Fruit fly (Drosophila melanogaster) whole organism, wandering third instar larva: ENCODE measurements around the gene Cmpk.

Source experiments
- Abd-B ChIP-seq: fragments of >200 bp; optimal IDR thresholded peaks from 2 replicates; lab custom pipeline; 2017; ENCODE audit warnings: missing biosample characterization, missing genetic modification characterization
- CG32264 ChIP-seq: fragments of 200-800 bp; sonication (Bioruptor generic); optimal IDR thresholded peaks from 2 replicates; lab custom pipeline; 2016; ENCODE audit warnings: missing biosample characterization, missing genetic modification characterization
- CG9705 ChIP-seq: fragments of 200-800 bp; sonication (Bioruptor generic); optimal IDR thresholded peaks from 2 replicates; lab custom pipeline; 2018; ENCODE audit warnings: missing biosample characterization, mild to moderate bottlenecking, missing genetic modification characterization
- CrebA ChIP-seq: fragments of 200-800 bp; sonication (Bioruptor generic); optimal IDR thresholded peaks from 2 replicates; lab custom pipeline; 2016; ENCODE audit warnings: missing biosample characterization, mild to moderate bottlenecking, missing genetic modification characterization, borderline replicate concordance
- Dfd ChIP-seq: fragments of >200 bp; optimal IDR thresholded peaks from 2 replicates; lab custom pipeline; 2017; ENCODE audit warnings: missing biosample characterization, missing genetic modification characterization
- Dif ChIP-seq: fragments of 200-275, 200-300 bp; sonication (Bioruptor generic); optimal IDR thresholded peaks from 2 replicates; lab custom pipeline; 2018; ENCODE audit warnings: missing biosample characterization, missing genetic modification characterization; ENCODE audit not compliant: partially characterized antibody
- GATAd ChIP-seq: sonication (Bioruptor generic); optimal IDR thresholded peaks from 2 replicates; lab custom pipeline; 2016; ENCODE audit warnings: missing biosample characterization, missing genetic modification characterization
- HLH106 ChIP-seq: fragments of 200-800 bp; optimal IDR thresholded peaks from 3 replicates; lab custom pipeline; 2019; ENCODE audit warnings: missing biosample characterization, mild to moderate bottlenecking, missing genetic modification characterization, moderate library complexity
- Hnf4 ChIP-seq: fragments of 200-800 bp; sonication (Bioruptor generic); optimal IDR thresholded peaks from 2 replicates; lab custom pipeline; 2016; ENCODE audit warnings: missing biosample characterization, mild to moderate bottlenecking, missing genetic modification characterization
- Hr78 ChIP-seq: fragments of >200 bp; optimal IDR thresholded peaks from 2 replicates; lab custom pipeline; 2017; ENCODE audit warnings: missing biosample characterization, missing genetic modification characterization
- Jra ChIP-seq: sonication (Bioruptor generic); optimal IDR thresholded peaks from 2 replicates; lab custom pipeline; 2016; ENCODE audit warnings: missing biosample characterization, missing genetic modification characterization
- Mio ChIP-seq: sonication (Bioruptor generic); optimal IDR thresholded peaks from 2 replicates; lab custom pipeline; 2016; ENCODE audit warnings: missing biosample characterization, missing genetic modification characterization
- Myc ChIP-seq: fragments of >200 bp; optimal IDR thresholded peaks from 2 replicates; lab custom pipeline; 2017
- N ChIP-seq: fragments of >200 bp; optimal IDR thresholded peaks from 2 replicates; lab custom pipeline; 2018; ENCODE audit warnings: missing biosample characterization, missing external identifiers, missing genetic modification characterization
- OdsH ChIP-seq: fragments of 200-800 bp; sonication (Bioruptor generic); optimal IDR thresholded peaks from 2 replicates; lab custom pipeline; 2016; ENCODE audit warnings: missing biosample characterization, mild to moderate bottlenecking, missing genetic modification characterization
- Rel ChIP-seq, 2 experiments: fragments of 200-800 bp; sonication (Bioruptor generic) in 1 of 2; optimal IDR thresholded peaks; 2 replicates in 1 of 2; 3 replicates in 1 of 2; lab custom pipeline; 2016 to 2019; ENCODE audit warnings: mild to moderate bottlenecking in 2 of 2, missing biosample characterization in 2 of 2, missing genetic modification characterization in 2 of 2, moderate library complexity in 1 of 2
- Sp1 ChIP-seq: fragments of 200-800 bp; sonication (Bioruptor generic); optimal IDR thresholded peaks from 3 replicates; lab custom pipeline; 2019; ENCODE audit warnings: missing biosample characterization, mild to moderate bottlenecking, missing genetic modification characterization, moderate library complexity
- Vsx2 ChIP-seq: fragments of 200-300, 225-300 bp; sonication (Bioruptor generic); optimal IDR thresholded peaks from 2 replicates; lab custom pipeline; 2018; ENCODE audit warnings: missing biosample characterization, missing genetic modification characterization; ENCODE audit not compliant: partially characterized antibody
- br ChIP-seq: fragments of 200-800 bp; sonication (Bioruptor generic); optimal IDR thresholded peaks from 2 replicates; lab custom pipeline; 2016; ENCODE audit warnings: missing biosample characterization, missing genetic modification characterization
- brk ChIP-seq: fragments of 200-800 bp; sonication (Bioruptor generic); optimal IDR thresholded peaks from 2 replicates; lab custom pipeline; 2016; ENCODE audit warnings: missing biosample characterization, mild to moderate bottlenecking, missing genetic modification characterization
- dmrt93B ChIP-seq: fragments of 200-800 bp; sonication (Bioruptor generic); optimal IDR thresholded peaks from 2 replicates; lab custom pipeline; 2018; ENCODE audit warnings: missing biosample characterization, mild to moderate bottlenecking, missing genetic modification characterization
- dsf ChIP-seq: sonication (Bioruptor generic); optimal IDR thresholded peaks from 2 replicates; lab custom pipeline; 2016; ENCODE audit warnings: missing biosample characterization, missing genetic modification characterization, borderline replicate concordance
- ey ChIP-seq: fragments of 200-800 bp; sonication (Bioruptor generic); optimal IDR thresholded peaks from 2 replicates; lab custom pipeline; 2016; ENCODE audit warnings: missing biosample characterization, missing genetic modification characterization
- foxo ChIP-seq, 2 experiments: fragments of 200-800 bp; sonication (Bioruptor generic); optimal IDR thresholded peaks; 2 replicates in 1 of 2; 3 replicates in 1 of 2; lab custom pipeline; 2016 to 2017; ENCODE audit warnings: missing biosample characterization in 2 of 2, missing genetic modification characterization in 2 of 2
- fru ChIP-seq: fragments of 200-800 bp; sonication (Bioruptor generic); optimal IDR thresholded peaks from 3 replicates; lab custom pipeline; 2016; ENCODE audit warnings: missing biosample characterization, mild to moderate bottlenecking, missing genetic modification characterization
- h ChIP-seq: fragments of 200-800 bp; sonication (Bioruptor generic); optimal IDR thresholded peaks from 3 replicates; lab custom pipeline; 2016; ENCODE audit warnings: missing biosample characterization, mild to moderate bottlenecking, missing genetic modification characterization
- jim ChIP-seq: fragments of 175-275, 200-325 bp; sonication (Bioruptor generic); optimal IDR thresholded peaks from 2 replicates; lab custom pipeline; 2016; ENCODE audit warnings: missing biosample characterization, mild to moderate bottlenecking, missing genetic modification characterization
- lola ChIP-seq: fragments of >200 bp; optimal IDR thresholded peaks from 2 replicates; lab custom pipeline; 2017; ENCODE audit warnings: missing biosample characterization, missing genetic modification characterization
- pan ChIP-seq: fragments of >200 bp; optimal IDR thresholded peaks from 2 replicates; lab custom pipeline; 2017
- psq ChIP-seq: fragments of 200-800 bp; sonication (Bioruptor generic); optimal IDR thresholded peaks from 3 replicates; lab custom pipeline; 2017; ENCODE audit warnings: missing biosample characterization, mild to moderate bottlenecking, missing genetic modification characterization, moderate library complexity
- rgr ChIP-seq: fragments of 200-800 bp; sonication (Bioruptor generic); optimal IDR thresholded peaks from 3 replicates; lab custom pipeline; 2016; ENCODE audit warnings: missing biosample characterization, mild to moderate bottlenecking, missing genetic modification characterization
- sage ChIP-seq: fragments of 200-800 bp; sonication (Bioruptor generic); optimal IDR thresholded peaks from 2 replicates; lab custom pipeline; 2016; ENCODE audit warnings: missing biosample characterization, mild to moderate bottlenecking, missing genetic modification characterization
- sv ChIP-seq: fragments of 200-800 bp; sonication (Bioruptor generic); optimal IDR thresholded peaks from 3 replicates; lab custom pipeline; 2016; ENCODE audit warnings: missing biosample characterization, missing genetic modification characterization
- tai ChIP-seq: sonication (Bioruptor generic); optimal IDR thresholded peaks from 2 replicates; lab custom pipeline; 2016; ENCODE audit warnings: missing biosample characterization, missing genetic modification characterization
- usp ChIP-seq: fragments of >200 bp; optimal IDR thresholded peaks from 2 replicates; lab custom pipeline; 2017; ENCODE audit warnings: missing biosample characterization, missing genetic modification characterization
- woc ChIP-seq: sonication (Bioruptor generic); optimal IDR thresholded peaks from 2 replicates; lab custom pipeline; 2016; ENCODE audit warnings: missing biosample characterization, mild to moderate bottlenecking, missing genetic modification characterization

The Cmpk gene

dm6 chr3R:26058066-26058465, 2.8 kb upstream of the Cmpk start, which contains the start of the genes PIG-P and Tcs6:
Gene PIG-P, minus strand, starts transcription at chr3R:26058223.
Gene Tcs6, minus strand, starts transcription at chr3R:26058223.
- TF ChIP-seq dsf (GFP tag; lab: Kevin White, UChicago) (peak; percentile 3), sage (peak; percentile 53), usp (no peak), N (GFP tag; lab: Kevin White, UChicago) (no peak)

- TF ChIP-seq rgr (GFP tag; lab: Kevin White, UChicago) (peak; percentile 42), sage (no peak), h (GFP tag; lab: Kevin White, UChicago) (peak; percentile 38), Rel (GFP tag; optimal IDR thresholded peaks at IDR 0.05; lab: Kevin White, UChicago) (no peak), Rel (tag; optimal IDR thresholded peaks at IDR 0.05; lab: Kevin White, UChicago) (peak; percentile 2), Hr78 (GFP tag; lab: Kevin White, UChicago) (no peak), Hnf4 (GFP tag; lab: Kevin White, UChicago) (peak; percentile 44), Sp1 (GFP tag; lab: Kevin White, UChicago) (peak; percentile 2), br (GFP tag; lab: Kevin White, UChicago) (peak; percentile 10), foxo (GFP tag; optimal IDR thresholded peaks at IDR 0.05; lab: Kevin White, UChicago) (peak in 1 of 2 experiments; percentile 37)
Observed at dm6 chr3R:26056381-26056780, 1.1 kb upstream of the Cmpk start, which contains the start of the genes Sld5 and CG14543. Gene Sld5, minus strand, starts transcription at chr3R:26056547. Gene CG14543, plus strand, starts transcription at chr3R:26056630.

dm6 chr3R:26052150-26052908, 2.9 kb downstream of the Cmpk start, which contains the start of the genes Exo84 and Vps2:
Gene Exo84, minus strand, starts transcription at chr3R:26052257.
Gene Vps2, plus strand, starts transcription at chr3R:26052821.
- no peak for TF ChIP-seq Rel (GFP tag; optimal IDR thresholded peaks at IDR 0.05; lab: Kevin White, UChicago)
- TF ChIP-seq Rel (tag; optimal IDR thresholded peaks at IDR 0.05; lab: Kevin White, UChicago): no peak
- peak; percentile 7 for TF ChIP-seq ey (GFP tag; lab: Kevin White, UChicago)
- TF ChIP-seq foxo (GFP tag; optimal IDR thresholded peaks at IDR 0.05; lab: Kevin White, UChicago): peak in 1 of 2 experiments; percentile 47
- TF ChIP-seq Mio (GFP tag; lab: Kevin White, UChicago): no peak
- TF ChIP-seq woc (GFP tag; lab: Kevin White, UChicago): peak; percentile 84
- TF ChIP-seq psq (GFP tag; lab: Kevin White, UChicago): peak; percentile 21
- TF ChIP-seq Jra (GFP tag; lab: Kevin White, UChicago): peak; percentile 0
- TF ChIP-seq rgr (GFP tag; lab: Kevin White, UChicago): peak; percentile 75
- TF ChIP-seq CG32264 (GFP tag; lab: Kevin White, UChicago): no peak
- no peak for TF ChIP-seq dsf (GFP tag; lab: Kevin White, UChicago)
- TF ChIP-seq OdsH (GFP tag; lab: Kevin White, UChicago): peak; percentile 11
- TF ChIP-seq dmrt93B (GFP tag; lab: Kevin White, UChicago): peak; percentile 55
- no peak for TF ChIP-seq Myc (lab: Kevin White, UChicago)
- TF ChIP-seq Sp1 (GFP tag; lab: Kevin White, UChicago): peak; percentile 32
- no peak for TF ChIP-seq brk
- TF ChIP-seq sv: peak; percentile 41
- TF ChIP-seq Hr78 (GFP tag; lab: Kevin White, UChicago): peak; percentile 15
- TF ChIP-seq Vsx2 (GFP tag; lab: Kevin White, UChicago): no peak
- peak; percentile 63 for TF ChIP-seq HLH106 (tag; lab: Kevin White, UChicago)
- no peak for TF ChIP-seq lola (GFP tag; lab: Kevin White, UChicago)
- TF ChIP-seq pan (lab: Kevin White, UChicago): no peak
- peak; percentile 19 for TF ChIP-seq CG9705 (GFP tag; lab: Kevin White, UChicago)

dm6 chr3R:26042131-26042885, 12.9 kb downstream of the Cmpk start:
- TF ChIP-seq CG9705 (GFP tag; lab: Kevin White, UChicago) (peak; percentile 77), jim (no peak), Dif (GFP tag; lab: Kevin White, UChicago) (no peak), h (GFP tag; lab: Kevin White, UChicago) (peak; percentile 98), foxo (GFP tag; optimal IDR thresholded peaks at IDR 0.05; lab: Kevin White, UChicago) (peak; percentile 71 to 98), usp (no peak), fru (GFP tag; lab: Kevin White, UChicago) (peak; percentile 97), lola (GFP tag; lab: Kevin White, UChicago) (no peak), psq (GFP tag; lab: Kevin White, UChicago) (peak; percentile 92), Rel (GFP tag; optimal IDR thresholded peaks at IDR 0.05; lab: Kevin White, UChicago) (peak; percentile 44), Rel (tag; optimal IDR thresholded peaks at IDR 0.05; lab: Kevin White, UChicago) (peak; percentile 62), br (GFP tag; lab: Kevin White, UChicago) (peak; percentile 96), Mio (GFP tag; lab: Kevin White, UChicago) (peak; percentile 90), CrebA (no peak), Dfd (peak; percentile 2), sv (peak; percentile 94), Hnf4 (GFP tag; lab: Kevin White, UChicago) (peak; percentile 96), pan (lab: Kevin White, UChicago) (no peak), woc (GFP tag; lab: Kevin White, UChicago) (peak; percentile 94), Abd-B (GFP tag; lab: Kevin White, UChicago) (peak; percentile 45), sage (peak; percentile 87), HLH106 (tag; lab: Kevin White, UChicago) (peak; percentile 93), ey (GFP tag; lab: Kevin White, UChicago) (peak; percentile 98), dsf (GFP tag; lab: Kevin White, UChicago) (peak; percentile 86), tai (no peak), Vsx2 (GFP tag; lab: Kevin White, UChicago) (no peak), Myc (lab: Kevin White, UChicago) (peak; percentile 3), GATAd (GFP tag; lab: Kevin White, UChicago) (peak; percentile 75)
